Worm (Caenorhabditis elegans) whole organism, mixed stage, embryonic: ENCODE results near the gene srlf-5.

Experiments
- bed-3 ChIP-seq: fragments of 200-800 bp; sonication (Bioruptor generic); optimal IDR thresholded peaks from 3 replicates; lab custom pipeline; 2018; ENCODE audit warnings: mild to moderate bottlenecking, missing genetic modification characterization, moderate library complexity, missing compliant biosample characterization
- blmp-1 ChIP-seq: fragments of 150-350 bp; optimal IDR thresholded peaks from 2 replicates; lab custom pipeline; 2014; ENCODE audit warnings: missing biosample characterization, missing genetic modification characterization
- ceh-83 ChIP-seq: fragments of 200-800 bp; sonication (Bioruptor generic); optimal IDR thresholded peaks from 2 replicates; lab custom pipeline; 2018; ENCODE audit warnings: mild to moderate bottlenecking, missing genetic modification characterization, missing compliant biosample characterization
- ces-1 ChIP-seq: fragments of 150-350 bp; optimal IDR thresholded peaks from 2 replicates; lab custom pipeline; 2014; ENCODE audit warnings: missing biosample characterization, missing genetic modification reagents, missing genetic modification characterization
- elt-3 ChIP-seq: fragments of 150-350 bp; optimal IDR thresholded peaks from 2 replicates; lab custom pipeline; 2014; ENCODE audit warnings: missing biosample characterization, missing genetic modification characterization
- lin-13 ChIP-seq: fragments of 150-350 bp; optimal IDR thresholded peaks from 2 replicates; lab custom pipeline; 2014; ENCODE audit warnings: missing biosample characterization, missing genetic modification characterization
- lsy-2 ChIP-seq: fragments of 150-350 bp; optimal IDR thresholded peaks from 2 replicates; lab custom pipeline; 2014; ENCODE audit warnings: missing biosample characterization, missing genetic modification characterization
- mep-1 ChIP-seq: fragments of 150-350 bp; optimal IDR thresholded peaks from 2 replicates; lab custom pipeline; 2017; ENCODE audit warnings: missing biosample characterization, missing genetic modification reagents, missing genetic modification characterization, inconsistent platforms
- nhr-237 ChIP-seq: fragments of 150-350 bp; optimal IDR thresholded peaks from 2 replicates; lab custom pipeline; 2014; ENCODE audit warnings: missing biosample characterization, missing genetic modification characterization
- nhr-28 ChIP-seq: fragments of 150-350 bp; optimal IDR thresholded peaks from 2 replicates; lab custom pipeline; 2014; ENCODE audit warnings: missing biosample characterization, missing genetic modification characterization
- nhr-76 ChIP-seq: sonication (generic microtip); optimal IDR thresholded peaks from 2 replicates; lab custom pipeline; 2017; ENCODE audit warnings: missing biosample characterization, missing genetic modification characterization
- pha-4 ChIP-seq: fragments of 150-350 bp; optimal IDR thresholded peaks from 2 replicates; lab custom pipeline; 2018; ENCODE audit warnings: missing biosample characterization, missing genetic modification reagents, missing genetic modification characterization
- unc-62 ChIP-seq: fragments of 150-350 bp; optimal IDR thresholded peaks from 2 replicates; lab custom pipeline; 2014; ENCODE audit warnings: missing biosample characterization, missing genetic modification reagents, missing genetic modification characterization
- zip-8 ChIP-seq: fragments of 150-350 bp; optimal IDR thresholded peaks from 2 replicates; lab custom pipeline; 2014; ENCODE audit warnings: missing biosample characterization, missing genetic modification characterization

- TF ChIP-seq nhr-76 (tag; lab: Kevin White, UChicago) (no peak), lsy-2 (no peak), mep-1 (tag; lab: Kevin White, UChicago) (no peak), zip-8 (tag; lab: Kevin White, UChicago) (no peak), unc-62 (no peak), blmp-1 (tag; lab: Kevin White, UChicago) (no peak), ces-1 (GFP tag; lab: Kevin White, UChicago) (no peak), pha-4 (tag; lab: Kevin White, UChicago) (no peak), ceh-83 (no peak), nhr-237 (tag; lab: Kevin White, UChicago) (no peak), elt-3 (tag; lab: Kevin White, UChicago) (no peak), lin-13 (tag; lab: Kevin White, UChicago) (no peak), bed-3 (no peak), nhr-28 (tag; lab: Kevin White, UChicago) (no peak)
Measured at ce11 chrIV:12924332-12924731, 2.2 kb downstream of the srlf-5 start, which contains the start of gene srlf-4.
